Fruit fly (Drosophila melanogaster) whole organism, pupa: ENCODE results near the gene Vm32E.

ENCODE experiments used
- CG14655 ChIP-seq: fragments of 200-800 bp; sonication (Bioruptor generic); optimal IDR thresholded peaks from 3 replicates; lab custom pipeline; 2017; ENCODE audit warnings: mild to moderate bottlenecking, missing biosample characterization, missing genetic modification reagents, missing genetic modification characterization
- CG32121 ChIP-seq: fragments of 200-800 bp; sonication (Bioruptor generic); IDR thresholded peaks from 2 replicates; pipeline ENCODE4 v1.3.6; 2022; ENCODE audit warnings: missing biosample characterization, missing genetic modification characterization
- CG34367 ChIP-seq: fragments of 200-800 bp; sonication (Bioruptor generic); optimal IDR thresholded peaks from 2 replicates; lab custom pipeline; 2018; ENCODE audit warnings: missing biosample characterization, mild to moderate bottlenecking, missing genetic modification characterization
- CG8159 ChIP-seq: fragments of 200-800 bp; sonication (Bioruptor generic); optimal IDR thresholded peaks from 3 replicates; lab custom pipeline; 2018; ENCODE audit warnings: missing biosample characterization, mild to moderate bottlenecking, missing genetic modification characterization, moderate library complexity
- CG8301 ChIP-seq: fragments of 200-800 bp; sonication (Bioruptor generic); optimal IDR thresholded peaks from 2 replicates; lab custom pipeline; 2018; ENCODE audit warnings: missing biosample characterization, mild to moderate bottlenecking, missing genetic modification characterization
- Ets98B ChIP-seq: fragments of 200-800 bp; sonication (Bioruptor generic); IDR thresholded peaks from 2 replicates; pipeline ENCODE4 v1.3.6; 2022; ENCODE audit warnings: missing biosample characterization, missing genetic modification characterization
- Pif1A ChIP-seq: fragments of 200-800 bp; sonication (Bioruptor generic); optimal IDR thresholded peaks from 3 replicates; lab custom pipeline; 2016; ENCODE audit warnings: missing biosample characterization, missing genetic modification characterization
- fd96Ca ChIP-seq: fragments of 200-800 bp; sonication (Bioruptor generic); IDR thresholded peaks from 3 replicates; pipeline ENCODE4 v1.3.6; 2022; ENCODE audit warnings: missing biosample characterization, missing genetic modification characterization

dm6 chr2L:11220783-11221182 lies 49.3 kb upstream of the Vm32E start:
- TF ChIP-seq Pif1A (GFP tag; lab: Kevin White, UChicago) (no peak), fd96Ca (GFP tag; lab: Robert Waterston, UW) (no peak; the same call in 2 of the 3 replicates), CG8301 (peak; percentile 43), CG8159 (tag; lab: Kevin White, UChicago) (peak; percentile 17), CG32121 (GFP tag; lab: Robert Waterston, UW) (no peak; the same call in 1 of the 2 replicates), CG14655 (GFP tag; lab: Kevin White, UChicago) (peak; percentile 38), Ets98B (GFP tag; lab: Robert Waterston, UW) (peak; percentile 32; the same call in 1 of the 2 replicates), CG34367 (tag; lab: Kevin White, UChicago) (no peak)
